Fruit fly (Drosophila melanogaster): ENCODE measurements around the gene SelT.

dm6 chr2L:5009306-5010030 lies 1.3 kb upstream of the SelT start, which contains the start of gene Rtnl1:
- TF ChIP-seq CG8319 (GFP tag; optimal IDR thresholded peaks at IDR 0.05) (no peak), topi (GFP tag; optimal IDR thresholded peaks at IDR 0.05) (peak; percentile 12)

Measured in whole organism, prepupa.